Worm (Caenorhabditis elegans) whole organism, mixed stage, embryonic: ENCODE measurements around the gene clec-54.

Experiments
- M03D4.4 ChIP-seq: sonication (generic microtip); optimal IDR thresholded peaks from 2 replicates; lab custom pipeline; 2017; ENCODE audit warnings: mild to moderate bottlenecking, missing genetic modification characterization, missing compliant biosample characterization
- bed-3 ChIP-seq: fragments of 200-800 bp; sonication (Bioruptor generic); optimal IDR thresholded peaks from 3 replicates; lab custom pipeline; 2018; ENCODE audit warnings: mild to moderate bottlenecking, missing genetic modification characterization, moderate library complexity, missing compliant biosample characterization
- ces-1 ChIP-seq: fragments of 150-350 bp; optimal IDR thresholded peaks from 2 replicates; lab custom pipeline; 2014; ENCODE audit warnings: missing biosample characterization, missing genetic modification reagents, missing genetic modification characterization
- elt-3 ChIP-seq: fragments of 150-350 bp; optimal IDR thresholded peaks from 2 replicates; lab custom pipeline; 2014; ENCODE audit warnings: missing biosample characterization, missing genetic modification characterization
- hlh-1 ChIP-seq: fragments of 150-350 bp; optimal IDR thresholded peaks from 2 replicates; lab custom pipeline; 2014; ENCODE audit warnings: missing biosample characterization, missing genetic modification reagents, missing genetic modification characterization
- lsy-2 ChIP-seq: fragments of 150-350 bp; optimal IDR thresholded peaks from 2 replicates; lab custom pipeline; 2014; ENCODE audit warnings: missing biosample characterization, missing genetic modification characterization
- unc-120 ChIP-seq: sonication (generic microtip); optimal IDR thresholded peaks from 2 replicates; lab custom pipeline; 2017; ENCODE audit warnings: missing genetic modification characterization, missing compliant biosample characterization; ENCODE audit not compliant: poor library complexity, severe bottlenecking

clec-54 gene

DNA sequence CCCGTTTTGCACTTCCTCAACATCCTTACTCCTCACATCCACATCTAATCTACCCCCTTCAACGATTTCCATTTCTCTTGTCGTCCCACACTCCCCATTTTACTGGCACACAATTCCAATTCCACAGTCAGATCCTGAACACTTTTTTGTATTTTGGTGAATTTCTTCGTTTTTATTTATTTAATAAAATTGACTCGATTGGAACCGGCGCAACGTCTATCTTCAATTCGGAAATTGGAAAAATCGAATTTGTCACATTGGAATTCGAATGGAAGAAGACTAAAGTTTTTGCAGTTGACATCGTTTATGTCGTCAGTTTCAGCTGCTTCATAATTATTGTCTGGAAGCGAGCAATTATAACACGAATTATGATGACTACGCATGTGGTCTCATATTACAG is 50.5 kb downstream of the clec-54 start:
- TF ChIP-seq M03D4.4 (no peak), unc-120 (no peak), elt-3 (tag; lab: Kevin White, UChicago) (no peak), ces-1 (no peak), bed-3 (no peak), hlh-1 (tag; lab: Kevin White, UChicago) (no peak), lsy-2 (tag; lab: Kevin White, UChicago) (no peak)
